Worm (Caenorhabditis elegans) whole organism, late embryonic: ENCODE measurements around the gene srb-17.

Source experiments
- ahr-1 ChIP-seq: sonication (generic microtip); optimal IDR thresholded peaks from 2 replicates; lab custom pipeline; 2016; ENCODE audit warnings: missing genetic modification characterization, missing compliant biosample characterization
- ama-1 ChIP-seq: fragments of 150-350 bp; optimal IDR thresholded peaks from 2 replicates; lab custom pipeline; 2014
- ceh-9 ChIP-seq: sonication (generic microtip); optimal IDR thresholded peaks from 2 replicates; lab custom pipeline; 2016; ENCODE audit warnings: mild to moderate bottlenecking, missing genetic modification characterization, inconsistent platforms, missing compliant biosample characterization
- fkh-10 ChIP-seq: fragments of 150-350 bp; optimal IDR thresholded peaks from 2 replicates; lab custom pipeline; 2014; ENCODE audit warnings: missing biosample characterization, missing genetic modification reagents, missing genetic modification characterization
- hlh-15 ChIP-seq: sonication (generic microtip); optimal IDR thresholded peaks from 2 replicates; lab custom pipeline; 2016; ENCODE audit warnings: missing genetic modification characterization, missing compliant biosample characterization
- nfya-1 ChIP-seq: sonication (generic microtip); optimal IDR thresholded peaks from 2 replicates; lab custom pipeline; 2017; ENCODE audit warnings: missing genetic modification characterization, mild to moderate bottlenecking, missing compliant biosample characterization, antibody characterized with exemption, moderate library complexity
- nhr-11 ChIP-seq: fragments of 150-350 bp; optimal IDR thresholded peaks from 2 replicates; lab custom pipeline; 2014; ENCODE audit warnings: missing biosample characterization, missing genetic modification characterization
- nhr-232 ChIP-seq: sonication (generic microtip); optimal IDR thresholded peaks from 2 replicates; lab custom pipeline; 2016; ENCODE audit warnings: missing genetic modification characterization, missing compliant biosample characterization
- npax-4 ChIP-seq: sonication (generic microtip); optimal IDR thresholded peaks from 2 replicates; lab custom pipeline; 2016; ENCODE audit warnings: missing genetic modification characterization, missing compliant biosample characterization
- pag-3 ChIP-seq: sonication (generic microtip); optimal IDR thresholded peaks from 2 replicates; lab custom pipeline; 2016; ENCODE audit warnings: missing compliant biosample characterization, missing genetic modification characterization, borderline replicate concordance
- pat-9 ChIP-seq: fragments of 200-800 bp; sonication (Bioruptor generic); optimal IDR thresholded peaks from 2 replicates; lab custom pipeline; 2018; ENCODE audit warnings: mild to moderate bottlenecking, missing genetic modification characterization, moderate library complexity, missing compliant biosample characterization
- pha-4 ChIP-seq: fragments of 150-350 bp; optimal IDR thresholded peaks from 2 replicates; lab custom pipeline; 2018; ENCODE audit warnings: missing biosample characterization, missing genetic modification reagents, missing genetic modification characterization
- ttx-3 ChIP-seq: sonication (generic microtip); optimal IDR thresholded peaks from 2 replicates; lab custom pipeline; 2016; ENCODE audit warnings: missing genetic modification reagents, missing genetic modification characterization, missing compliant biosample characterization
- zip-5 ChIP-seq: sonication (generic microtip); optimal IDR thresholded peaks from 2 replicates; lab custom pipeline; 2016; ENCODE audit warnings: missing genetic modification characterization, missing compliant biosample characterization

ce11 chrIV:10462608-10463007 is 5.6 kb upstream of the srb-17 start:
- TF ChIP-seq ama-1 (lab: Kevin White, UChicago) (no peak), ceh-9 (tag; lab: Kevin White, UChicago) (no peak), nfya-1 (no peak), zip-5 (tag; lab: Kevin White, UChicago) (no peak), pha-4 (tag; lab: Kevin White, UChicago) (no peak), nhr-232 (no peak), fkh-10 (GFP tag; lab: Kevin White, UChicago) (no peak), pag-3 (tag; lab: Kevin White, UChicago) (no peak), ahr-1 (tag; lab: Kevin White, UChicago) (no peak), ttx-3 (tag; lab: Kevin White, UChicago) (no peak), hlh-15 (tag; lab: Kevin White, UChicago) (no peak), pat-9 (tag; lab: Kevin White, UChicago) (no peak), npax-4 (tag; lab: Kevin White, UChicago) (no peak), nhr-11 (no peak)
